Fruit fly (Drosophila melanogaster) whole organism, embryonic: ENCODE results near the gene Cwc25.

Experiments used
- B-H1 ChIP-seq: fragments of 200-800 bp; sonication (Bioruptor generic); IDR thresholded peaks from 3 replicates; pipeline ENCODE4 v1.3.6; 2022; ENCODE audit warnings: missing biosample characterization, missing genetic modification characterization
- Bdp1 ChIP-seq: fragments of 200-800 bp; sonication (Bioruptor generic); optimal IDR thresholded peaks from 3 replicates; lab custom pipeline; 2016; ENCODE audit warnings: missing biosample characterization, missing genetic modification characterization
- BtbVII ChIP-seq: fragments of 200-800 bp; sonication (Bioruptor generic); optimal IDR thresholded peaks from 3 replicates; lab custom pipeline; 2017; ENCODE audit warnings: missing biosample characterization, mild to moderate bottlenecking, missing genetic modification characterization
- CG10209 ChIP-seq: fragments of 200-800 bp; sonication (Bioruptor generic); optimal IDR thresholded peaks from 3 replicates; lab custom pipeline; 2017; ENCODE audit warnings: missing biosample characterization, mild to moderate bottlenecking, missing genetic modification characterization, missing genetic modification reagents
- CG10959 ChIP-seq: fragments of 200-800 bp; sonication (Bioruptor generic); IDR thresholded peaks from 2 replicates; pipeline ENCODE4 v1.3.6; 2022; ENCODE audit warnings: missing biosample characterization, missing genetic modification characterization
- CG11398 ChIP-seq: fragments of 200-800 bp; sonication (Bioruptor generic); optimal IDR thresholded peaks from 2 replicates; lab custom pipeline; 2016; ENCODE audit warnings: missing biosample characterization, missing genetic modification characterization
- CG12155 ChIP-seq: fragments of 200-800 bp; sonication (Bioruptor generic); optimal IDR thresholded peaks from 3 replicates; lab custom pipeline; 2016; ENCODE audit warnings: missing biosample characterization, missing genetic modification characterization
- CG12391 ChIP-seq: fragments of 200-800 bp; sonication (Bioruptor generic); optimal IDR thresholded peaks from 3 replicates; lab custom pipeline; 2018; ENCODE audit warnings: missing biosample characterization, mild to moderate bottlenecking, missing genetic modification characterization, moderate library complexity
- CG18619 ChIP-seq: fragments of 200-800 bp; sonication (Bioruptor generic); optimal IDR thresholded peaks from 3 replicates; lab custom pipeline; 2017; ENCODE audit warnings: missing biosample characterization, mild to moderate bottlenecking, missing genetic modification characterization
- CG18764 ChIP-seq: fragments of 200-800 bp; sonication (Bioruptor generic); optimal IDR thresholded peaks from 3 replicates; lab custom pipeline; 2016; ENCODE audit warnings: missing biosample characterization, missing genetic modification characterization
- CG2120 ChIP-seq: fragments of 200-800 bp; sonication (Bioruptor generic); optimal IDR thresholded peaks from 3 replicates; lab custom pipeline; 2016; ENCODE audit warnings: missing biosample characterization, missing genetic modification characterization
- CG2678 ChIP-seq: fragments of 200-800 bp; sonication (Bioruptor generic); optimal IDR thresholded peaks from 3 replicates; lab custom pipeline; 2019; ENCODE audit warnings: missing biosample characterization, mild to moderate bottlenecking, missing genetic modification characterization, moderate library complexity
- CG30403 ChIP-seq: fragments of 200-800 bp; sonication (Bioruptor generic); optimal IDR thresholded peaks from 3 replicates; lab custom pipeline; 2016; ENCODE audit warnings: missing biosample characterization, missing genetic modification characterization
- CG3281 ChIP-seq: fragments of 200-800 bp; sonication (Bioruptor generic); optimal IDR thresholded peaks from 3 replicates; lab custom pipeline; 2017; ENCODE audit warnings: missing biosample characterization, mild to moderate bottlenecking, missing genetic modification characterization
- CG4360 ChIP-seq: fragments of 200-800 bp; sonication (Bioruptor generic); IDR thresholded peaks from 2 replicates; pipeline ENCODE4 v1.3.6; 2022; ENCODE audit warnings: missing biosample characterization, missing genetic modification characterization
- CG6791 ChIP-seq: fragments of 200-800 bp; sonication (Bioruptor generic); IDR thresholded peaks from 3 replicates; pipeline ENCODE4 v1.3.6; 2022; ENCODE audit warnings: missing biosample characterization, missing genetic modification characterization; ENCODE audit not compliant: partially characterized antibody
- CG7963 ChIP-seq: fragments of 200-800 bp; sonication (Bioruptor generic); IDR thresholded peaks from 3 replicates; pipeline ENCODE4 v1.3.6; 2022; ENCODE audit warnings: missing biosample characterization, missing genetic modification characterization; ENCODE audit not compliant: partially characterized antibody
- CHES-1-like ChIP-seq: fragments of 200-800 bp; sonication (Bioruptor generic); optimal IDR thresholded peaks from 2 replicates; lab custom pipeline; 2016; ENCODE audit warnings: missing biosample characterization, missing genetic modification characterization
- Fer3 ChIP-seq: fragments of 200-800 bp; sonication (Bioruptor generic); optimal IDR thresholded peaks from 2 replicates; lab custom pipeline; 2018; ENCODE audit warnings: missing biosample characterization, mild to moderate bottlenecking, missing genetic modification characterization, moderate library complexity
- HLH3B ChIP-seq: fragments of 200-800 bp; sonication (Bioruptor generic); IDR thresholded peaks from 2 replicates; pipeline ENCODE4 v1.3.6; 2022; ENCODE audit warnings: missing biosample characterization, missing genetic modification characterization
- Hmr ChIP-seq: fragments of 200-800 bp; sonication (Bioruptor generic); optimal IDR thresholded peaks from 3 replicates; lab custom pipeline; 2017; ENCODE audit warnings: mild to moderate bottlenecking, missing biosample characterization, missing genetic modification reagents, missing genetic modification characterization
- Hr3 ChIP-seq: fragments of 200-800 bp; sonication (Bioruptor generic); optimal IDR thresholded peaks from 3 replicates; lab custom pipeline; 2016; ENCODE audit warnings: missing biosample characterization, missing genetic modification characterization
- Hr39 ChIP-seq: fragments of >200 bp; optimal IDR thresholded peaks from 2 replicates; lab custom pipeline; 2017
- Hsf ChIP-seq: fragments of 200-800 bp; sonication (Bioruptor generic); optimal IDR thresholded peaks from 3 replicates; lab custom pipeline; 2016; ENCODE audit warnings: missing biosample characterization, missing genetic modification characterization
- Mes4 ChIP-seq: fragments of 200-800 bp; sonication (Bioruptor generic); optimal IDR thresholded peaks from 2 replicates; lab custom pipeline; 2016; ENCODE audit warnings: missing biosample characterization, missing genetic modification characterization
- NC2α ChIP-seq: fragments of 200-800 bp; sonication (Bioruptor generic); optimal IDR thresholded peaks from 2 replicates; lab custom pipeline; 2016; ENCODE audit warnings: missing biosample characterization, missing genetic modification characterization
- NfI ChIP-seq: fragments of 200-800 bp; sonication (Bioruptor generic); optimal IDR thresholded peaks from 3 replicates; lab custom pipeline; 2018; ENCODE audit warnings: missing biosample characterization, mild to moderate bottlenecking, missing genetic modification characterization, moderate library complexity
- Ptx1 ChIP-seq: fragments of 200-800 bp; sonication (Bioruptor generic); IDR thresholded peaks from 2 replicates; pipeline ENCODE4 v1.3.6; 2022; ENCODE audit warnings: missing biosample characterization, missing genetic modification characterization
- Sry-β ChIP-seq: fragments of 200-800 bp; sonication (Bioruptor generic); optimal IDR thresholded peaks from 2 replicates; lab custom pipeline; 2018; ENCODE audit warnings: missing biosample characterization, mild to moderate bottlenecking, missing genetic modification characterization, moderate library complexity
- Xrp1 ChIP-seq: fragments of 200-800 bp; sonication (Bioruptor generic); IDR thresholded peaks from 2 replicates; pipeline ENCODE4 v1.3.6; 2022; ENCODE audit warnings: missing biosample characterization, missing genetic modification characterization
- az2 ChIP-seq: fragments of 200-800 bp; sonication (Bioruptor generic); optimal IDR thresholded peaks from 3 replicates; lab custom pipeline; 2016; ENCODE audit warnings: missing biosample characterization, missing genetic modification characterization
- bsh ChIP-seq, 2 experiments: fragments of 200-800 bp; sonication (Bioruptor generic); optimal IDR thresholded peaks; 2 replicates each; lab custom pipeline; 2017 to 2018; ENCODE audit warnings: mild to moderate bottlenecking in 2 of 2, missing biosample characterization in 2 of 2, missing genetic modification characterization in 2 of 2, moderate library complexity in 1 of 2
- caup ChIP-seq: fragments of 200-800 bp; sonication (Bioruptor generic); optimal IDR thresholded peaks from 3 replicates; lab custom pipeline; 2017; ENCODE audit warnings: missing biosample characterization, mild to moderate bottlenecking, missing genetic modification characterization, moderate library complexity; ENCODE audit not compliant: severe bottlenecking
- dati ChIP-seq: fragments of 200-800 bp; sonication (Bioruptor generic); IDR thresholded peaks from 2 replicates; pipeline ENCODE4 v1.3.6; 2022; ENCODE audit warnings: missing biosample characterization, missing genetic modification characterization
- disco-r ChIP-seq: fragments of 200-800 bp; sonication (Bioruptor generic); optimal IDR thresholded peaks from 2 replicates; lab custom pipeline; 2016; ENCODE audit warnings: missing biosample characterization, missing genetic modification characterization
- esg ChIP-seq: fragments of 200-800 bp; sonication (Bioruptor generic); conservative IDR thresholded peaks from 2 replicates; pipeline ENCODE4 v1.3.6; 2022; ENCODE audit warnings: missing biosample characterization, missing genetic modification characterization
- h ChIP-seq: fragments of >200 bp; optimal IDR thresholded peaks from 2 replicates; lab custom pipeline; 2017
- kay ChIP-seq: fragments of 200-800 bp; sonication (Bioruptor generic); optimal IDR thresholded peaks from 2 replicates; lab custom pipeline; 2016; ENCODE audit warnings: missing biosample characterization, missing genetic modification characterization
- lola ChIP-seq, 3 experiments: fragments of >200 bp in 2 of 3; fragments of 200-800 bp in 1 of 3; sonication (Bioruptor generic) in 1 of 3; optimal IDR thresholded peaks; 2 replicates each; lab custom pipeline; 2017 to 2019; ENCODE audit warnings: missing biosample characterization in 3 of 3, missing genetic modification characterization in 3 of 3, mild to moderate bottlenecking in 1 of 3, moderate library complexity in 1 of 3
- oc ChIP-seq: fragments of 200-800 bp; sonication (Bioruptor generic); optimal IDR thresholded peaks from 2 replicates; lab custom pipeline; 2018; ENCODE audit warnings: missing biosample characterization, mild to moderate bottlenecking, missing genetic modification characterization, moderate library complexity
- org-1 ChIP-seq: fragments of 200-800 bp; sonication (Bioruptor generic); optimal IDR thresholded peaks from 2 replicates; lab custom pipeline; 2017; ENCODE audit warnings: missing biosample characterization, missing genetic modification characterization
- peb ChIP-seq: fragments of 200-800 bp; sonication (Bioruptor generic); IDR thresholded peaks from 2 replicates; pipeline ENCODE4 v1.3.6; 2022; ENCODE audit warnings: missing biosample characterization, missing genetic modification characterization
- pita ChIP-seq: fragments of 200-800 bp; sonication (Bioruptor generic); optimal IDR thresholded peaks from 2 replicates; lab custom pipeline; 2017; ENCODE audit warnings: missing biosample characterization, mild to moderate bottlenecking, missing genetic modification characterization
- schlank ChIP-seq: fragments of 200-800 bp; sonication (Bioruptor generic); optimal IDR thresholded peaks from 2 replicates; lab custom pipeline; 2018; ENCODE audit warnings: missing biosample characterization, mild to moderate bottlenecking, missing genetic modification characterization
- seq ChIP-seq: fragments of 200-800 bp; sonication (Bioruptor generic); IDR thresholded peaks from 2 replicates; pipeline ENCODE4 v1.3.6; 2022; ENCODE audit warnings: missing biosample characterization, missing genetic modification characterization
- sim ChIP-seq: fragments of 200-800 bp; sonication (Bioruptor generic); IDR thresholded peaks from 2 replicates; pipeline ENCODE4 v1.3.6; 2022; ENCODE audit warnings: missing biosample characterization, missing genetic modification characterization
- slou ChIP-seq: fragments of 200-800 bp; sonication (Bioruptor generic); optimal IDR thresholded peaks from 3 replicates; lab custom pipeline; 2016; ENCODE audit warnings: missing biosample characterization, missing genetic modification characterization
- tio ChIP-seq: fragments of 200-800 bp; sonication (Bioruptor generic); optimal IDR thresholded peaks from 2 replicates; lab custom pipeline; 2017; ENCODE audit warnings: missing biosample characterization, missing genetic modification characterization, inconsistent platforms
- trem ChIP-seq: fragments of 200-800 bp; optimal IDR thresholded peaks from 3 replicates; lab custom pipeline; 2019; ENCODE audit warnings: missing biosample characterization, mild to moderate bottlenecking, missing genetic modification characterization, moderate library complexity
- vnd ChIP-seq: fragments of 200-800 bp; sonication (Bioruptor generic); IDR thresholded peaks from 3 replicates; pipeline ENCODE4 v1.3.6; 2022; ENCODE audit warnings: missing biosample characterization, missing genetic modification characterization; ENCODE audit not compliant: partially characterized antibody

Gene Cwc25

dm6 chr2L:2731370-2732138, 13.3 kb upstream of the Cwc25 start (continued):
- no peak for TF ChIP-seq trem (tag; lab: Kevin White, UChicago)
- TF ChIP-seq Mes4 (GFP tag; lab: Kevin White, UChicago), result no peak
- TF ChIP-seq lola (GFP tag; optimal IDR thresholded peaks at IDR 0.05; lab: Kevin White, UChicago), result no peak
- peak; percentile 9 for TF ChIP-seq CG18619 (GFP tag; lab: Kevin White, UChicago)
- peak; percentile 50 for TF ChIP-seq kay
- TF ChIP-seq CG11398, result no peak
- TF ChIP-seq NC2α (GFP tag; lab: Kevin White, UChicago), result no peak
- peak; percentile 27 for TF ChIP-seq HLH3B
- no peak for TF ChIP-seq pita (GFP tag; lab: Kevin White, UChicago)
- TF ChIP-seq CG12391, result peak; percentile 29
- TF ChIP-seq tio (GFP tag; lab: Kevin White, UChicago), result no peak
- no peak for TF ChIP-seq disco-r (GFP tag; lab: Kevin White, UChicago)
- peak; percentile 66 for TF ChIP-seq esg (GFP tag; lab: Robert Waterston, UW)
- no peak for TF ChIP-seq B-H1 (GFP tag; lab: Robert Waterston, UW)
- no peak for TF ChIP-seq az2 (GFP tag; lab: Kevin White, UChicago)
- TF ChIP-seq Hsf (GFP tag; lab: Kevin White, UChicago), result no peak
- TF ChIP-seq oc (tag; lab: Kevin White, UChicago), result no peak
- no peak for TF ChIP-seq CG18764 (GFP tag; lab: Kevin White, UChicago)
- TF ChIP-seq CG2678, result peak; percentile 38
- peak in 1 of 2 experiments; percentile 15 for TF ChIP-seq bsh (GFP tag; optimal IDR thresholded peaks at IDR 0.05; lab: Kevin White, UChicago)
- TF ChIP-seq CG6791 (GFP tag; lab: Robert Waterston, UW), result no peak
- no peak for TF ChIP-seq CG3281 (GFP tag; lab: Kevin White, UChicago)
- no peak for TF ChIP-seq caup (GFP tag; lab: Kevin White, UChicago)
- TF ChIP-seq Bdp1, result no peak
- TF ChIP-seq Hr39 (lab: Kevin White, UChicago), result no peak
- TF ChIP-seq Ptx1 (GFP tag; lab: Robert Waterston, UW), result peak; percentile 43
- no peak for TF ChIP-seq dati (GFP tag; lab: Robert Waterston, UW)
- no peak for TF ChIP-seq sim (GFP tag; lab: Robert Waterston, UW)
- TF ChIP-seq schlank (tag; lab: Kevin White, UChicago), result no peak
- TF ChIP-seq Hmr (GFP tag; lab: Kevin White, UChicago), result peak; percentile 10
- no peak for TF ChIP-seq Sry-β (GFP tag; lab: Kevin White, UChicago)
- TF ChIP-seq vnd, result no peak
- TF ChIP-seq CHES-1-like (GFP tag; lab: Kevin White, UChicago), result no peak
- TF ChIP-seq h (lab: Kevin White, UChicago), result no peak
- no peak for TF ChIP-seq seq (GFP tag; lab: Robert Waterston, UW)
- TF ChIP-seq CG2120 (GFP tag; lab: Kevin White, UChicago), result peak; percentile 22
- TF ChIP-seq BtbVII, result no peak
- TF ChIP-seq CG30403 (GFP tag; lab: Kevin White, UChicago), result peak; percentile 17
- TF ChIP-seq slou (GFP tag; lab: Kevin White, UChicago), result no peak
- peak; percentile 44; the same call in 1 of the 2 replicates for TF ChIP-seq Xrp1
- TF ChIP-seq NfI (GFP tag; lab: Kevin White, UChicago), result no peak
- TF ChIP-seq CG10209 (GFP tag; lab: Kevin White, UChicago), result peak; percentile 8
- no peak for TF ChIP-seq peb (GFP tag; lab: Robert Waterston, UW)
- TF ChIP-seq CG12155 (GFP tag; lab: Kevin White, UChicago), result no peak
- TF ChIP-seq Fer3 (tag; lab: Kevin White, UChicago), result peak; percentile 4
- TF ChIP-seq CG10959 (GFP tag; lab: Robert Waterston, UW), result no peak
- no peak for TF ChIP-seq CG7963
- peak; percentile 10 for TF ChIP-seq Hr3
- no peak for TF ChIP-seq CG4360
- no peak for TF ChIP-seq org-1
